In genomic region chr2L:20645394-20645869, dm6 we compare ENCODE assay signal across 1 fruit fly cellular context.
A peak's percentile ranks its signal among the peaks of the same experiment; 100 is the strongest.
TF ChIP-seq lines count a peak whose summit lies in the region.

TSS of gene phr6-4 (minus strand) at chr2L:20645791.
TSS of gene CG2608 (plus strand) at chr2L:20645822.

TF ChIP-seq in whole organism, embryonic, 481 proteins besides CTCF, POLR2A, EP300 and RAD21 (continued from another document and continues in another):
- TF ChIP-seq BtbVII (GFP tag; optimal IDR thresholded peaks at IDR 0.05; lab: Kevin White, UChicago) (peak; percentile 89), ato (GFP tag; IDR thresholded peaks at IDR 0.05; lab: Robert Waterston, UW; ENCODE audit: partially characterized antibody) (no peak), gsb-n (tag; optimal IDR thresholded peaks at IDR 0.05; lab: Kevin White, UChicago) (peak; percentile 90), Lim3 (GFP tag; IDR thresholded peaks at IDR 0.05; lab: Robert Waterston, UW) (0 out of 2 replicates have a peak, but pooled peaks have one; percentile 43), sob (GFP tag; IDR thresholded peaks at IDR 0.05; lab: Robert Waterston, UW) (peak; percentile 70), CG9437 (GFP tag; optimal IDR thresholded peaks at IDR 0.05; lab: Kevin White, UChicago) (peak; percentile 90), ci (GFP tag; IDR thresholded peaks at IDR 0.05; lab: Robert Waterston, UW) (peak; percentile 87; the same call in 2 of the 3 replicates), shn (GFP tag; optimal IDR thresholded peaks at IDR 0.05; lab: Kevin White, UChicago) (peak; percentile 82), CG2129 (GFP tag; IDR thresholded peaks at IDR 0.05; lab: Robert Waterston, UW; ENCODE audit: partially characterized antibody) (no peak), CG7745 (tag; optimal IDR thresholded peaks at IDR 0.05; lab: Kevin White, UChicago) (no peak), CG18262 (tag; optimal IDR thresholded peaks at IDR 0.05; lab: Kevin White, UChicago) (peak; percentile 95), CG8765 (GFP tag; IDR thresholded peaks at IDR 0.05; lab: Robert Waterston, UW) (peak; percentile 80; the same call in 1 of the 2 replicates), CG18476 (GFP tag; optimal IDR thresholded peaks at IDR 0.05; lab: Kevin White, UChicago) (peak; percentile 92), schlank (tag; optimal IDR thresholded peaks at IDR 0.05; lab: Kevin White, UChicago) (peak; percentile 71), CG12071 (GFP tag; optimal IDR thresholded peaks at IDR 0.05; lab: Kevin White, UChicago) (peak; percentile 85), CG12155 (GFP tag; optimal IDR thresholded peaks at IDR 0.05; lab: Kevin White, UChicago) (peak; percentile 91), NFAT (GFP tag; IDR thresholded peaks at IDR 0.05; lab: Robert Waterston, UW) (peak; percentile 83), Xbp1 (GFP tag; optimal IDR thresholded peaks at IDR 0.05; lab: Kevin White, UChicago) (peak; percentile 96), CG33213 (GFP tag; optimal IDR thresholded peaks at IDR 0.05; lab: Kevin White, UChicago) (peak; percentile 67), B-H2 (GFP tag; optimal IDR thresholded peaks at IDR 0.05; lab: Kevin White, UChicago) (peak; percentile 82), Hmx (GFP tag; optimal IDR thresholded peaks at IDR 0.05; lab: Kevin White, UChicago) (peak; percentile 84), cato (GFP tag; optimal IDR thresholded peaks at IDR 0.05; lab: Kevin White, UChicago; ENCODE audit: borderline replicate concordance) (peak; percentile 85), CG11093 (GFP tag; IDR thresholded peaks at IDR 0.05; lab: Robert Waterston, UW) (peak; percentile 85), CG3838 (GFP tag; optimal IDR thresholded peaks at IDR 0.05; lab: Kevin White, UChicago) (peak; percentile 76), CG6689 (GFP tag; IDR thresholded peaks at IDR 0.05; lab: Robert Waterston, UW) (peak; percentile 90), slbo (GFP tag; IDR thresholded peaks at IDR 0.05; lab: Robert Waterston, UW) (peak; percentile 92), cad (GFP tag; optimal IDR thresholded peaks at IDR 0.05; lab: Kevin White, UChicago) (no peak), nmo (GFP tag; optimal IDR thresholded peaks at IDR 0.05; lab: Kevin White, UChicago) (peak; percentile 97), Adf1 (GFP tag; IDR thresholded peaks at IDR 0.05; lab: Robert Waterston, UW) (peak; percentile 56), CG7357 (GFP tag; IDR thresholded peaks at IDR 0.05; lab: Robert Waterston, UW) (peak; percentile 82), CG10462 (GFP tag; optimal IDR thresholded peaks at IDR 0.05; lab: Kevin White, UChicago) (peak; percentile 84), CG30403 (GFP tag; optimal IDR thresholded peaks at IDR 0.05; lab: Kevin White, UChicago) (peak; percentile 97), row (GFP tag; IDR thresholded peaks at IDR 0.05; lab: Robert Waterston, UW) (peak; percentile 94), croc (GFP tag; conservative IDR thresholded peaks at IDR 0.05; lab: Robert Waterston, UW) (peak; percentile 83), CG12744 (GFP tag; optimal IDR thresholded peaks at IDR 0.05; lab: Kevin White, UChicago) (peak; percentile 66), Dll (GFP tag; IDR thresholded peaks at IDR 0.05; lab: Robert Waterston, UW; ENCODE audit: partially characterized antibody) (no peak), gce (GFP tag; IDR thresholded peaks at IDR 0.05; lab: Robert Waterston, UW) (0 out of 3 replicates have a peak, but pooled peaks have one; percentile 62), eyg (GFP tag; optimal IDR thresholded peaks at IDR 0.05; lab: Kevin White, UChicago) (peak; percentile 66), lab (GFP tag; optimal IDR thresholded peaks at IDR 0.05; lab: Kevin White, UChicago) (peak; percentile 94), Ets97D (GFP tag; optimal IDR thresholded peaks at IDR 0.05; lab: Kevin White, UChicago) (peak; percentile 76), CG7556 (GFP tag; optimal IDR thresholded peaks at IDR 0.05; lab: Kevin White, UChicago) (peak; percentile 95), CG17802 (tag; optimal IDR thresholded peaks at IDR 0.05; lab: Kevin White, UChicago) (peak; percentile 69), CG4730 (GFP tag; IDR thresholded peaks at IDR 0.05; lab: Robert Waterston, UW) (peak; percentile 73), sc (optimal IDR thresholded peaks at IDR 0.05; lab: Kevin White, UChicago) (no peak), sc (GFP tag; optimal IDR thresholded peaks at IDR 0.05; lab: Kevin White, UChicago) (peak; percentile 86), chinmo (GFP tag; IDR thresholded peaks at IDR 0.05; lab: Robert Waterston, UW; ENCODE audit: partially characterized antibody) (no peak), gcm (GFP tag; optimal IDR thresholded peaks at IDR 0.05; lab: Kevin White, UChicago) (peak; percentile 95), Antp (GFP tag; optimal IDR thresholded peaks at IDR 0.05; lab: Kevin White, UChicago) (peak; percentile 76), wek (GFP tag; optimal IDR thresholded peaks at IDR 0.05; lab: Kevin White, UChicago) (peak; percentile 77), Gsc (GFP tag; IDR thresholded peaks at IDR 0.05; lab: Robert Waterston, UW) (no peak), CG14965 (GFP tag; optimal IDR thresholded peaks at IDR 0.05; lab: Kevin White, UChicago; ENCODE audit: borderline replicate concordance) (no peak), CG34376 (GFP tag; optimal IDR thresholded peaks at IDR 0.05; lab: Kevin White, UChicago) (peak; percentile 90), CG8924 (tag; optimal IDR thresholded peaks at IDR 0.05; lab: Kevin White, UChicago) (peak; percentile 94), CG4617 (GFP tag; optimal IDR thresholded peaks at IDR 0.05; lab: Kevin White, UChicago; ENCODE audit: borderline replicate concordance) (peak; percentile 74), CG8944 (GFP tag; optimal IDR thresholded peaks at IDR 0.05; lab: Kevin White, UChicago) (peak; percentile 87), CG8281 (tag; optimal IDR thresholded peaks at IDR 0.05; lab: Kevin White, UChicago) (peak; percentile 80), NC2α (GFP tag; optimal IDR thresholded peaks at IDR 0.05; lab: Kevin White, UChicago) (peak; percentile 67), scrt (GFP tag; optimal IDR thresholded peaks at IDR 0.05; lab: Kevin White, UChicago) (peak; percentile 82), fu2 (GFP tag; optimal IDR thresholded peaks at IDR 0.05; lab: Kevin White, UChicago) (peak; percentile 87), HmgZ (tag; optimal IDR thresholded peaks at IDR 0.05; lab: Kevin White, UChicago) (peak; percentile 94), D (optimal IDR thresholded peaks at IDR 0.05; lab: Kevin White, UChicago) (no peak), D (GFP tag; optimal IDR thresholded peaks at IDR 0.05; lab: Kevin White, UChicago) (peak; percentile 89), abd-A (tag; optimal IDR thresholded peaks at IDR 0.05; lab: Kevin White, UChicago) (no peak), CG3847 (GFP tag; IDR thresholded peaks at IDR 0.05; lab: Robert Waterston, UW) (peak; percentile 89), CG11398 (GFP tag; optimal IDR thresholded peaks at IDR 0.05; lab: Kevin White, UChicago) (peak; percentile 54), Aef1 (GFP tag; IDR thresholded peaks at IDR 0.05; lab: Robert Waterston, UW) (peak; percentile 82), CG4328 (GFP tag; optimal IDR thresholded peaks at IDR 0.05; lab: Kevin White, UChicago) (peak; percentile 78), Meics (GFP tag; optimal IDR thresholded peaks at IDR 0.05; lab: Kevin White, UChicago) (peak; percentile 93), Abd-B (GFP tag; optimal IDR thresholded peaks at IDR 0.05; lab: Kevin White, UChicago) (peak; percentile 94), CG42726 (GFP tag; IDR thresholded peaks at IDR 0.05; lab: Robert Waterston, UW; ENCODE audit: partially characterized antibody) (no peak), CG2712 (tag; optimal IDR thresholded peaks at IDR 0.05; lab: Kevin White, UChicago) (peak; percentile 96), Hmr (GFP tag; optimal IDR thresholded peaks at IDR 0.05; lab: Kevin White, UChicago) (peak; percentile 95), Hr39 (optimal IDR thresholded peaks at IDR 0.05; lab: Kevin White, UChicago) (no peak), h (optimal IDR thresholded peaks at IDR 0.05; lab: Kevin White, UChicago) (no peak), CG12219 (GFP tag; optimal IDR thresholded peaks at IDR 0.05; lab: Kevin White, UChicago) (peak; percentile 85), pum (GFP tag; optimal IDR thresholded peaks at IDR 0.05; lab: Kevin White, UChicago) (peak; percentile 81), Med (GFP tag; lab: Kevin White, UChicago) (peak; percentile 97), nerfin-1 (tag; optimal IDR thresholded peaks at IDR 0.05; lab: Kevin White, UChicago) (peak; percentile 90), knrl (GFP tag; IDR thresholded peaks at IDR 0.05; lab: Robert Waterston, UW; ENCODE audit: partially characterized antibody) (no peak), Pdp1 (GFP tag; optimal IDR thresholded peaks at IDR 0.05; lab: Kevin White, UChicago) (peak; percentile 91 to 93), NfI (GFP tag; optimal IDR thresholded peaks at IDR 0.05; lab: Kevin White, UChicago) (peak; percentile 94), luna (GFP tag; optimal IDR thresholded peaks at IDR 0.05; lab: Kevin White, UChicago) (peak; percentile 68), CG9727 (GFP tag; optimal IDR thresholded peaks at IDR 0.05; lab: Kevin White, UChicago) (peak; percentile 94), D19A (tag; optimal IDR thresholded peaks at IDR 0.05; lab: Kevin White, UChicago) (peak; percentile 90), CG17361 (GFP tag; IDR thresholded peaks at IDR 0.05; lab: Robert Waterston, UW) (peak; percentile 97), Spps (tag; optimal IDR thresholded peaks at IDR 0.05; lab: Kevin White, UChicago) (peak; percentile 89), CG13775 (GFP tag; optimal IDR thresholded peaks at IDR 0.05; lab: Kevin White, UChicago) (peak; percentile 94), wor (GFP tag; IDR thresholded peaks at IDR 0.05; lab: Robert Waterston, UW) (peak; percentile 78), CG34224 (GFP tag; IDR thresholded peaks at IDR 0.05; lab: Robert Waterston, UW; ENCODE audit: partially characterized antibody) (no peak), yki (optimal IDR thresholded peaks at IDR 0.05; lab: Kevin White, UChicago) (no peak), CG13287 (GFP tag; IDR thresholded peaks at IDR 0.05; lab: Robert Waterston, UW; ENCODE audit: partially characterized antibody) (no peak), CG10209 (GFP tag; optimal IDR thresholded peaks at IDR 0.05; lab: Kevin White, UChicago) (peak; percentile 94), btn (GFP tag; optimal IDR thresholded peaks at IDR 0.05; lab: Kevin White, UChicago) (peak; percentile 54), ash1 (GFP tag; optimal IDR thresholded peaks at IDR 0.05; lab: Kevin White, UChicago) (no peak), Oli (tag; optimal IDR thresholded peaks at IDR 0.05; lab: Kevin White, UChicago) (peak; percentile 94), toy (GFP tag; IDR thresholded peaks at IDR 0.05; lab: Robert Waterston, UW) (peak; percentile 64), Fer1 (GFP tag; optimal IDR thresholded peaks at IDR 0.05; lab: Kevin White, UChicago) (peak; percentile 93), Scr (GFP tag; IDR thresholded peaks at IDR 0.05; lab: Robert Waterston, UW; ENCODE audit: partially characterized antibody) (no peak), CG14014 (GFP tag; IDR thresholded peaks at IDR 0.05; lab: Robert Waterston, UW) (peak; percentile 85), CG2875 (GFP tag; optimal IDR thresholded peaks at IDR 0.05; lab: Kevin White, UChicago) (peak; percentile 86), zf30C (GFP tag; optimal IDR thresholded peaks at IDR 0.05; lab: Kevin White, UChicago) (peak; percentile 88), CG33557 (GFP tag; optimal IDR thresholded peaks at IDR 0.05; lab: Kevin White, UChicago) (peak; percentile 93), Ada2b (GFP tag; IDR thresholded peaks at IDR 0.05; lab: Robert Waterston, UW) (peak; percentile 81), CG1024 (GFP tag; IDR thresholded peaks at IDR 0.05; lab: Robert Waterston, UW) (no peak; the same call in 1 of the 2 replicates), bcd (GFP tag; optimal IDR thresholded peaks at IDR 0.05; lab: Kevin White, UChicago) (peak; percentile 92), Dek (tag; optimal IDR thresholded peaks at IDR 0.05; lab: Kevin White, UChicago) (peak; percentile 91), gro (GFP tag; optimal IDR thresholded peaks at IDR 0.05; lab: Kevin White, UChicago) (peak; percentile 90), psq (GFP tag; optimal IDR thresholded peaks at IDR 0.05; lab: Kevin White, UChicago) (peak; percentile 78), CG17612 (GFP tag; IDR thresholded peaks at IDR 0.05; lab: Robert Waterston, UW) (peak; percentile 63; the same call in 1 of the 2 replicates), Nf-YC (tag; optimal IDR thresholded peaks at IDR 0.05; lab: Kevin White, UChicago) (peak; percentile 80), maf-S (GFP tag; optimal IDR thresholded peaks at IDR 0.05; lab: Kevin White, UChicago) (peak; percentile 80), Atf3 (GFP tag; optimal IDR thresholded peaks at IDR 0.05; lab: Kevin White, UChicago) (peak; percentile 73), CG3163 (GFP tag; optimal IDR thresholded peaks at IDR 0.05; lab: Kevin White, UChicago) (peak; percentile 71), zfh1 (GFP tag; IDR thresholded peaks at IDR 0.05; lab: Robert Waterston, UW) (peak; percentile 41; the same call in 1 of the 3 replicates), CG7928 (GFP tag; optimal IDR thresholded peaks at IDR 0.05; lab: Kevin White, UChicago) (peak; percentile 71), CG9609 (GFP tag; optimal IDR thresholded peaks at IDR 0.05; lab: Kevin White, UChicago) (peak; percentile 81), Bgb (GFP tag; IDR thresholded peaks at IDR 0.05; lab: Robert Waterston, UW; ENCODE audit: partially characterized antibody) (no peak), cg (GFP tag; optimal IDR thresholded peaks at IDR 0.05; lab: Kevin White, UChicago) (no peak), az2 (GFP tag; optimal IDR thresholded peaks at IDR 0.05; lab: Kevin White, UChicago) (peak; percentile 95), dm (GFP tag; optimal IDR thresholded peaks at IDR 0.05; lab: Kevin White, UChicago) (peak; percentile 85), HLH3B (GFP tag; IDR thresholded peaks at IDR 0.05; lab: Robert Waterston, UW) (peak; percentile 81), ranshi (GFP tag; IDR thresholded peaks at IDR 0.05; lab: Robert Waterston, UW) (peak; percentile 84), Jarid2 (GFP tag; optimal IDR thresholded peaks at IDR 0.05; lab: Kevin White, UChicago) (peak; percentile 66), dan (GFP tag; IDR thresholded peaks at IDR 0.05; lab: Robert Waterston, UW) (peak; percentile 26; the same call in 1 of the 2 replicates), Ravus (GFP tag; IDR thresholded peaks at IDR 0.05; lab: Robert Waterston, UW) (peak; percentile 66), Ets65A (GFP tag; lab: Kevin White, UChicago) (peak; percentile 98), CG8359 (GFP tag; optimal IDR thresholded peaks at IDR 0.05; lab: Kevin White, UChicago; ENCODE audit: borderline replicate concordance) (peak; percentile 66), fd96Cb (tag; optimal IDR thresholded peaks at IDR 0.05; lab: Kevin White, UChicago) (peak; percentile 89), HLH54F (GFP tag; optimal IDR thresholded peaks at IDR 0.05; lab: Kevin White, UChicago) (peak; percentile 91)
